Fruit fly (Drosophila melanogaster) whole organism, embryonic: ENCODE measurements around the gene CG33796.

Experiments used
- Bgb ChIP-seq: fragments of 200-800 bp; sonication (Bioruptor generic); IDR thresholded peaks from 2 replicates; pipeline ENCODE4 v1.3.6; 2022; ENCODE audit warnings: missing biosample characterization, missing genetic modification characterization; ENCODE audit not compliant: partially characterized antibody
- Blimp-1 ChIP-seq: fragments of 200-800 bp; sonication (Bioruptor generic); optimal IDR thresholded peaks from 3 replicates; lab custom pipeline; 2018; ENCODE audit warnings: missing biosample characterization, missing genetic modification characterization, mild to moderate bottlenecking, moderate library complexity, missing genetic modification reagents
- C15 ChIP-seq: fragments of 200-800 bp; sonication (Bioruptor generic); IDR thresholded peaks from 3 replicates; pipeline ENCODE4 v1.3.6; 2022; ENCODE audit warnings: missing biosample characterization, missing genetic modification characterization
- CG10209 ChIP-seq: fragments of 200-800 bp; sonication (Bioruptor generic); optimal IDR thresholded peaks from 3 replicates; lab custom pipeline; 2017; ENCODE audit warnings: missing biosample characterization, mild to moderate bottlenecking, missing genetic modification characterization, missing genetic modification reagents
- CG10431 ChIP-seq: fragments of 200-800 bp; sonication (Bioruptor generic); optimal IDR thresholded peaks from 3 replicates; lab custom pipeline; 2018; ENCODE audit warnings: missing biosample characterization, mild to moderate bottlenecking, missing genetic modification characterization
- CG10654 ChIP-seq: fragments of 200-800 bp; sonication (Bioruptor generic); optimal IDR thresholded peaks from 2 replicates; lab custom pipeline; 2016; ENCODE audit warnings: missing biosample characterization, missing genetic modification characterization
- CG10979 ChIP-seq: fragments of 200-800 bp; sonication (Bioruptor generic); optimal IDR thresholded peaks from 2 replicates; lab custom pipeline; 2018; ENCODE audit warnings: missing biosample characterization, mild to moderate bottlenecking, missing genetic modification characterization, moderate library complexity
- CG11456 ChIP-seq: fragments of 200-800 bp; sonication (Bioruptor generic); IDR thresholded peaks from 3 replicates; pipeline ENCODE4 v1.3.6; 2022; ENCODE audit warnings: missing biosample characterization, missing genetic modification characterization
- CG11504 ChIP-seq: fragments of 200-800 bp; sonication (Bioruptor generic); optimal IDR thresholded peaks from 3 replicates; lab custom pipeline; 2019; ENCODE audit warnings: missing biosample characterization, mild to moderate bottlenecking, missing genetic modification characterization, moderate library complexity
- CG14667 ChIP-seq: fragments of 200-800 bp; sonication (Bioruptor generic); IDR thresholded peaks from 2 replicates; pipeline ENCODE4 v1.3.6; 2022; ENCODE audit warnings: missing biosample characterization, missing genetic modification characterization
- CG15479 ChIP-seq: fragments of 200-800 bp; sonication (Bioruptor generic); optimal IDR thresholded peaks from 3 replicates; lab custom pipeline; 2019; ENCODE audit warnings: missing biosample characterization, mild to moderate bottlenecking, missing genetic modification characterization, moderate library complexity
- CG15696 ChIP-seq: fragments of 200-800 bp; sonication (Bioruptor generic); optimal IDR thresholded peaks from 2 replicates; lab custom pipeline; 2019; ENCODE audit warnings: missing biosample characterization, mild to moderate bottlenecking, missing genetic modification characterization, moderate library complexity
- CG1602 ChIP-seq: fragments of 200-800 bp; sonication (Bioruptor generic); optimal IDR thresholded peaks from 3 replicates; lab custom pipeline; 2016; ENCODE audit warnings: missing biosample characterization, missing genetic modification characterization
- CG1647 ChIP-seq: fragments of 200-800 bp; sonication (Bioruptor generic); optimal IDR thresholded peaks from 3 replicates; lab custom pipeline; 2016; ENCODE audit warnings: missing biosample characterization, missing genetic modification characterization
- CG18011 ChIP-seq: fragments of 200-800 bp; sonication (Bioruptor generic); optimal IDR thresholded peaks from 2 replicates; lab custom pipeline; 2017; ENCODE audit warnings: missing biosample characterization, missing genetic modification characterization, mild to moderate bottlenecking, moderate library complexity, missing genotype
- CG3726 ChIP-seq: fragments of 200-800 bp; sonication (Bioruptor generic); IDR thresholded peaks from 3 replicates; pipeline ENCODE4, ENCODE4 v1.3.6; 2022; ENCODE audit warnings: missing biosample characterization, missing genetic modification characterization
- CG3995 ChIP-seq: fragments of 200-800 bp; sonication (Bioruptor generic); optimal IDR thresholded peaks from 3 replicates; lab custom pipeline; 2016; ENCODE audit warnings: missing biosample characterization, missing genetic modification characterization
- CG4282 ChIP-seq: fragments of 200-800 bp; sonication (Bioruptor generic); optimal IDR thresholded peaks from 2 replicates; lab custom pipeline; 2016; ENCODE audit warnings: missing biosample characterization, missing genetic modification characterization
- CG5180 ChIP-seq: fragments of 200-800 bp; sonication (Bioruptor generic); optimal IDR thresholded peaks from 3 replicates; lab custom pipeline; 2017; ENCODE audit warnings: missing biosample characterization, missing genetic modification characterization, mild to moderate bottlenecking, moderate library complexity, missing genetic modification reagents
- CG6791 ChIP-seq: fragments of 200-800 bp; sonication (Bioruptor generic); IDR thresholded peaks from 3 replicates; pipeline ENCODE4 v1.3.6; 2022; ENCODE audit warnings: missing biosample characterization, missing genetic modification characterization; ENCODE audit not compliant: partially characterized antibody
- Deaf1 ChIP-seq: fragments of 200-800 bp; optimal IDR thresholded peaks from 3 replicates; lab custom pipeline; 2019; ENCODE audit warnings: missing biosample characterization, mild to moderate bottlenecking, missing genetic modification characterization, moderate library complexity
- Dfd ChIP-seq, 2 experiments: fragments of >200 bp; optimal IDR thresholded peaks; 2 replicates each; lab custom pipeline; 2017; ENCODE audit warnings: missing biosample characterization in 2 of 2, missing genetic modification characterization in 2 of 2
- Eip74EF ChIP-seq, 2 experiments: fragments of 200-800 bp in 1 of 2; fragments of >200 bp in 1 of 2; sonication (Bioruptor generic) in 1 of 2; optimal IDR thresholded peaks; 2 replicates each; lab custom pipeline; 2017 to 2019; ENCODE audit warnings: missing biosample characterization in 2 of 2, missing genetic modification characterization in 2 of 2, mild to moderate bottlenecking in 1 of 2, moderate library complexity in 1 of 2
- Ets97D ChIP-seq: fragments of 200-800 bp; sonication (Bioruptor generic); optimal IDR thresholded peaks from 3 replicates; lab custom pipeline; 2016; ENCODE audit warnings: missing biosample characterization, missing genetic modification characterization
- HLH4C ChIP-seq: fragments of 200-800 bp; sonication (Bioruptor generic); IDR thresholded peaks from 3 replicates; pipeline ENCODE4 v1.3.6; 2022; ENCODE audit warnings: missing biosample characterization, missing genetic modification characterization; ENCODE audit not compliant: partially characterized antibody
- HLHmδ ChIP-seq: fragments of 200-800 bp; sonication (Bioruptor generic); optimal IDR thresholded peaks from 2 replicates; lab custom pipeline; 2018; ENCODE audit warnings: missing biosample characterization, mild to moderate bottlenecking, missing genetic modification characterization, moderate library complexity
- Lpt ChIP-seq: fragments of >200 bp; optimal IDR thresholded peaks from 2 replicates; lab custom pipeline; 2018; ENCODE audit warnings: missing biosample characterization, missing genetic modification characterization
- Oli ChIP-seq: fragments of 200-800 bp; sonication (Bioruptor generic); optimal IDR thresholded peaks from 2 replicates; lab custom pipeline; 2018; ENCODE audit warnings: missing biosample characterization, mild to moderate bottlenecking, missing genetic modification characterization, moderate library complexity
- Poxn ChIP-seq: fragments of 200-800 bp; sonication (Bioruptor generic); IDR thresholded peaks from 2 replicates; pipeline ENCODE4 v1.3.6; 2022; ENCODE audit warnings: missing biosample characterization, missing genetic modification characterization
- Spps ChIP-seq: fragments of 200-800 bp; sonication (Bioruptor generic); optimal IDR thresholded peaks from 2 replicates; lab custom pipeline; 2018; ENCODE audit warnings: missing biosample characterization, mild to moderate bottlenecking, missing genetic modification characterization
- ab ChIP-seq: fragments of 200-800 bp; sonication (Bioruptor generic); optimal IDR thresholded peaks from 2 replicates; lab custom pipeline; 2016; ENCODE audit warnings: missing biosample characterization, missing genetic modification characterization
- bab2 ChIP-seq: fragments of 200-800 bp; sonication (Bioruptor generic); optimal IDR thresholded peaks from 2 replicates; lab custom pipeline; 2016; ENCODE audit warnings: missing biosample characterization, missing genetic modification characterization
- chinmo ChIP-seq: fragments of 200-800 bp; sonication (Bioruptor generic); IDR thresholded peaks from 4 replicates; pipeline ENCODE4 v1.3.6; 2022; ENCODE audit warnings: missing biosample characterization, missing genetic modification characterization; ENCODE audit not compliant: partially characterized antibody
- dati ChIP-seq: fragments of 200-800 bp; sonication (Bioruptor generic); IDR thresholded peaks from 2 replicates; pipeline ENCODE4 v1.3.6; 2022; ENCODE audit warnings: missing biosample characterization, missing genetic modification characterization
- gce ChIP-seq: fragments of 200-800 bp; sonication (Bioruptor generic); IDR thresholded peaks from 3 replicates; pipeline ENCODE4 v1.3.6; 2022; ENCODE audit warnings: missing biosample characterization, missing genetic modification characterization
- gsb ChIP-seq: fragments of 200-800 bp; sonication (Bioruptor generic); IDR thresholded peaks from 2 replicates; pipeline ENCODE4 v1.3.6; 2022; ENCODE audit warnings: missing biosample characterization, missing genetic modification characterization
- her ChIP-seq: fragments of 200-800 bp; sonication (Bioruptor generic); optimal IDR thresholded peaks from 2 replicates; lab custom pipeline; 2016; ENCODE audit warnings: missing biosample characterization, missing genetic modification characterization
- oc ChIP-seq: fragments of 200-800 bp; sonication (Bioruptor generic); optimal IDR thresholded peaks from 2 replicates; lab custom pipeline; 2018; ENCODE audit warnings: missing biosample characterization, mild to moderate bottlenecking, missing genetic modification characterization, moderate library complexity
- phol ChIP-seq: fragments of 200-800 bp; sonication (Bioruptor generic); optimal IDR thresholded peaks from 3 replicates; lab custom pipeline; 2018; ENCODE audit warnings: missing biosample characterization, mild to moderate bottlenecking, missing genetic modification characterization, moderate library complexity
- pita ChIP-seq: fragments of 200-800 bp; sonication (Bioruptor generic); optimal IDR thresholded peaks from 2 replicates; lab custom pipeline; 2017; ENCODE audit warnings: missing biosample characterization, mild to moderate bottlenecking, missing genetic modification characterization
- ranshi ChIP-seq: fragments of 200-800 bp; sonication (Bioruptor generic); IDR thresholded peaks from 2 replicates; pipeline ENCODE4 v1.3.6; 2022; ENCODE audit warnings: missing biosample characterization, missing genetic modification characterization
- ro ChIP-seq: fragments of 200-800 bp; sonication (Bioruptor generic); IDR thresholded peaks from 2 replicates; pipeline ENCODE4 v1.3.6; 2022; ENCODE audit warnings: missing biosample characterization, missing genetic modification characterization
- schlank ChIP-seq: fragments of 200-800 bp; sonication (Bioruptor generic); optimal IDR thresholded peaks from 2 replicates; lab custom pipeline; 2018; ENCODE audit warnings: missing biosample characterization, mild to moderate bottlenecking, missing genetic modification characterization
- seq ChIP-seq: fragments of 200-800 bp; sonication (Bioruptor generic); IDR thresholded peaks from 2 replicates; pipeline ENCODE4 v1.3.6; 2022; ENCODE audit warnings: missing biosample characterization, missing genetic modification characterization
- sisA ChIP-seq: fragments of 200-800 bp; sonication (Bioruptor generic); IDR thresholded peaks from 2 replicates; pipeline ENCODE4 v1.3.6; 2022; ENCODE audit warnings: missing biosample characterization, missing genetic modification characterization
- slbo ChIP-seq: fragments of 200-800 bp; sonication (Bioruptor generic); IDR thresholded peaks from 2 replicates; pipeline ENCODE4 v1.3.6; 2022; ENCODE audit warnings: missing biosample characterization, missing genetic modification characterization
- vvl ChIP-seq: fragments of 200-800 bp; sonication (Bioruptor generic); IDR thresholded peaks from 2 replicates; pipeline ENCODE4 v1.3.6; 2022; ENCODE audit warnings: missing biosample characterization, missing genetic modification characterization
- z ChIP-seq: fragments of 200-800 bp; sonication (Bioruptor generic); IDR thresholded peaks from 3 replicates; pipeline ENCODE4 v1.3.6; 2022; ENCODE audit warnings: missing biosample characterization, missing genetic modification characterization
- zfh2 ChIP-seq: fragments of 200-800 bp; sonication (Bioruptor generic); optimal IDR thresholded peaks from 2 replicates; lab custom pipeline; 2016; ENCODE audit warnings: missing biosample characterization, missing genetic modification characterization

The CG33796 gene

dm6 chr3L:16128973-16129745 lies 40.7 kb downstream of the CG33796 start, which contains the start of gene SsRbeta (continued):
- TF ChIP-seq schlank (tag; lab: Kevin White, UChicago): no peak
- TF ChIP-seq vvl: peak; percentile 32
- TF ChIP-seq CG3726 (GFP tag; lab: Robert Waterston, UW): no peak
- TF ChIP-seq her (GFP tag; lab: Kevin White, UChicago): no peak
- peak; percentile 34 for TF ChIP-seq pita (GFP tag; lab: Kevin White, UChicago)
- TF ChIP-seq CG11504 (tag; lab: Kevin White, UChicago): peak; percentile 43
- TF ChIP-seq CG15479 (GFP tag; lab: Kevin White, UChicago): no peak
- TF ChIP-seq Deaf1 (tag; lab: Kevin White, UChicago): peak; percentile 96
- no peak for TF ChIP-seq bab2 (GFP tag; lab: Kevin White, UChicago)
- TF ChIP-seq zfh2 (GFP tag; lab: Kevin White, UChicago): no peak
- TF ChIP-seq z (GFP tag; lab: Robert Waterston, UW): no peak
- TF ChIP-seq Poxn (GFP tag; lab: Robert Waterston, UW): no peak
- peak; percentile 66 for TF ChIP-seq ranshi (GFP tag; lab: Robert Waterston, UW)
- TF ChIP-seq CG1647 (GFP tag; lab: Kevin White, UChicago): no peak
- TF ChIP-seq CG4282 (GFP tag; lab: Kevin White, UChicago): no peak
- TF ChIP-seq Eip74EF (GFP tag; optimal IDR thresholded peaks at IDR 0.05; lab: Kevin White, UChicago): no peak
- no peak for TF ChIP-seq ro (GFP tag; lab: Robert Waterston, UW)
- TF ChIP-seq HLH4C (GFP tag; lab: Robert Waterston, UW): peak; percentile 52; the same call in 2 of the 3 replicates
- TF ChIP-seq chinmo: peak; percentile 72; the same call in 1 of the 4 replicates
- peak; percentile 33 for TF ChIP-seq Oli (tag; lab: Kevin White, UChicago)
- no peak for TF ChIP-seq dati
- TF ChIP-seq Blimp-1: peak; percentile 49
- no peak; the same call in 1 of the 2 replicates for TF ChIP-seq gsb
- TF ChIP-seq seq (GFP tag; lab: Robert Waterston, UW): no peak
- no peak for TF ChIP-seq CG10979
- TF ChIP-seq Dfd (GFP tag; optimal IDR thresholded peaks at IDR 0.05; lab: Kevin White, UChicago): no peak
- peak; percentile 82 for TF ChIP-seq CG6791 (GFP tag; lab: Robert Waterston, UW)
- peak; percentile 82 for TF ChIP-seq slbo (GFP tag; lab: Robert Waterston, UW)
- no peak for TF ChIP-seq CG1602 (GFP tag; lab: Kevin White, UChicago)
- no peak for TF ChIP-seq C15 (GFP tag; lab: Robert Waterston, UW)
- TF ChIP-seq CG15696 (tag; lab: Kevin White, UChicago): peak; percentile 48
- peak; percentile 94 for TF ChIP-seq CG18011
- TF ChIP-seq sisA (GFP tag; lab: Robert Waterston, UW): no peak; the same call in 1 of the 2 replicates
- TF ChIP-seq HLHmδ: peak; percentile 88
- peak; percentile 26 for TF ChIP-seq CG10431 (GFP tag; lab: Kevin White, UChicago)
- TF ChIP-seq Spps (tag; lab: Kevin White, UChicago): no peak
- no peak for TF ChIP-seq CG10209
- no peak for TF ChIP-seq CG10654 (GFP tag; lab: Kevin White, UChicago)
- peak; percentile 35 for TF ChIP-seq phol
- no peak for TF ChIP-seq Lpt
- peak; percentile 84 for TF ChIP-seq Bgb (GFP tag; lab: Robert Waterston, UW)
- no peak for TF ChIP-seq oc
- no peak for TF ChIP-seq CG3995 (GFP tag; lab: Kevin White, UChicago)
- TF ChIP-seq CG14667: peak; percentile 23
- peak; percentile 64 for TF ChIP-seq CG11456 (GFP tag; lab: Robert Waterston, UW)
- TF ChIP-seq gce (GFP tag; lab: Robert Waterston, UW): no peak; the same call in 2 of the 3 replicates
- peak; percentile 13 for TF ChIP-seq CG5180 (GFP tag; lab: Kevin White, UChicago)
- TF ChIP-seq ab (GFP tag; lab: Kevin White, UChicago): no peak
- peak; percentile 88 for TF ChIP-seq Ets97D
